Fruit fly (Drosophila melanogaster) Kc167 (cell line): ENCODE measurements around the gene RPA2.

Source experiments
- Myc ChIP-seq: fragments of >200 bp; optimal IDR thresholded peaks from 2 replicates; lab custom pipeline; 2017; ENCODE audit warnings: missing external identifiers
- Sin3A ChIP-seq: fragments of >200 bp; optimal IDR thresholded peaks from 2 replicates; lab custom pipeline; 2018; ENCODE audit warnings: missing external identifiers
- h ChIP-seq: fragments of >200 bp; optimal IDR thresholded peaks from 3 replicates; lab custom pipeline; 2018; ENCODE audit warnings: missing external identifiers
- insv ChIP-seq: fragments of >200 bp; optimal IDR thresholded peaks from 3 replicates; lab custom pipeline; 2018; ENCODE audit warnings: missing external identifiers
- psq ChIP-seq: fragments of >200 bp; optimal IDR thresholded peaks from 2 replicates; lab custom pipeline; 2017; ENCODE audit warnings: missing external identifiers
- ttk ChIP-seq: sonication (Bioruptor generic); optimal IDR thresholded peaks from 2 replicates; lab custom pipeline; 2017; ENCODE audit warnings: missing external identifiers

The RPA2 gene

dm6 chr2L:20925975-20926374 is at the start of gene RPA2:
TSS of gene RPA2 (minus strand) at chr2L:20926147.
- TF ChIP-seq psq (lab: Kevin White, UChicago) (no peak), Myc (lab: Kevin White, UChicago) (no peak), ttk (lab: Kevin White, UChicago) (no peak), h (lab: Kevin White, UChicago) (no peak), Sin3A (lab: Kevin White, UChicago) (no peak), insv (no peak)

- TF ChIP-seq ttk (lab: Kevin White, UChicago) (no peak), Sin3A (lab: Kevin White, UChicago) (no peak)
Observed at dm6 chr2L:20975594-20975993, 49.6 kb upstream of the RPA2 start.

dm6 chr2L:20974037-20974646 is 48.2 kb upstream of the RPA2 start:
- no peak for TF ChIP-seq Myc (lab: Kevin White, UChicago)
- no peak for TF ChIP-seq Sin3A (lab: Kevin White, UChicago)
- TF ChIP-seq h (lab: Kevin White, UChicago): no peak
- no peak for TF ChIP-seq insv
- no peak for TF ChIP-seq ttk (lab: Kevin White, UChicago)
- no peak for TF ChIP-seq psq (lab: Kevin White, UChicago)

DNA sequence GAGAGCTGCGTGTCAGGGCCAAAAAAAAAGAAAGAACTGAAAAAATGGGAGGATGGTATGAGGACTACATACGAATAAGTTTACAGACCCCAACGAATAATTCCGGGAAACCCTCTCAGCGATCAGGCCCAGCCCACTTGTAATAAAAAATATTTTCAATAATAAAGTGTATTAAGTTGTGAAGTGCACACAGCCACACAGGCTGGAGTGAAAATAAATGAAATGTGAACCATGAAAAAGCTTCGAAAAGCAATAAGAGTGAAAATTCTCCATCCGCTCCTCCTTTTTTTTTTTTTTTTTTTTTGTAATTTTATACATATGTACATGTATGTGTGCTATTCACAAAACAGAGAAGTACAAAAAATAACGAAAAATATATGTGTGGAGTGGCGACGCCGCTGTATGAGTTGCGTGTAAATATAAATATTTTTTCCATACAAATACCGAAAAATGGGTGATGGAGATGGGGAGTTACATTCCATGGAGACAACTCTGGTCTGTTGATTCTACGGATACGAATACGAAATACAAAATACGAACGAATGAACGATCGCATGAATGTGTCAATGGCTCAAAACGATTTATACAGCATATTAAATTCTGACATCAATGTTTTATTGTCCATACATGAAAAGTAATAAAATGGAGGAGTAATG is 45.8 kb upstream of the RPA2 start:
- no peak for TF ChIP-seq insv
- no peak for TF ChIP-seq Myc (lab: Kevin White, UChicago)
- no peak for TF ChIP-seq psq (lab: Kevin White, UChicago)
- no peak for TF ChIP-seq ttk (lab: Kevin White, UChicago)
- TF ChIP-seq Sin3A (lab: Kevin White, UChicago): no peak
- TF ChIP-seq h (lab: Kevin White, UChicago): no peak

dm6 chr2L:20970792-20971191 is 44.8 kb upstream of the RPA2 start:
- TF ChIP-seq Sin3A (lab: Kevin White, UChicago) (no peak), h (lab: Kevin White, UChicago) (no peak)

dm6 chr2L:20969674-20970297 is 43.8 kb upstream of the RPA2 start:
- TF ChIP-seq psq (lab: Kevin White, UChicago) (no peak), Myc (lab: Kevin White, UChicago) (no peak), Sin3A (lab: Kevin White, UChicago) (no peak), insv (no peak), h (lab: Kevin White, UChicago) (no peak), ttk (lab: Kevin White, UChicago) (no peak)

DNA sequence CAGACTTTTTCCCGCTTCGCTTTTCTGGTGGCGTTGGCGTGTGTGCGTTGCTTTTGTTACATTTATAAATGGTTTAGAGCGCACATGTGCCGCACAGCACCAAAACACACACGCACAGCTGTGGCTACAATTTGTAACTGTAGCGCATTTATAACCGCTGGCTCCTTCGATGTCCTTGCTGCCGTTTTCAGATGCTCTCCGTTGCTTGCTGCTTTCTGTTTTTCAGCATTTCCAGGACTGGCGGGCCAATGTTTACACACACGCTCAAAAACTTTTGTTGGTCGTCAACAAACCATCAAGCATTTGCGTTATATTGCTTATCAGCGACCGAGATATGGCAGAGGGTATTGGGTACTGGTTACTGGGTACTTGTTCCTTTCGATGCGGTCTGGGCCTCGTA is 42.8 kb upstream of the RPA2 start:
- TF ChIP-seq Myc (lab: Kevin White, UChicago): no peak
- no peak for TF ChIP-seq ttk (lab: Kevin White, UChicago)
- TF ChIP-seq h (lab: Kevin White, UChicago): no peak
- TF ChIP-seq Sin3A (lab: Kevin White, UChicago): no peak
- no peak for TF ChIP-seq insv
- TF ChIP-seq psq (lab: Kevin White, UChicago): no peak

dm6 chr2L:20965001-20965400 is 39.1 kb upstream of the RPA2 start:
- TF ChIP-seq Sin3A (lab: Kevin White, UChicago): no peak

DNA sequence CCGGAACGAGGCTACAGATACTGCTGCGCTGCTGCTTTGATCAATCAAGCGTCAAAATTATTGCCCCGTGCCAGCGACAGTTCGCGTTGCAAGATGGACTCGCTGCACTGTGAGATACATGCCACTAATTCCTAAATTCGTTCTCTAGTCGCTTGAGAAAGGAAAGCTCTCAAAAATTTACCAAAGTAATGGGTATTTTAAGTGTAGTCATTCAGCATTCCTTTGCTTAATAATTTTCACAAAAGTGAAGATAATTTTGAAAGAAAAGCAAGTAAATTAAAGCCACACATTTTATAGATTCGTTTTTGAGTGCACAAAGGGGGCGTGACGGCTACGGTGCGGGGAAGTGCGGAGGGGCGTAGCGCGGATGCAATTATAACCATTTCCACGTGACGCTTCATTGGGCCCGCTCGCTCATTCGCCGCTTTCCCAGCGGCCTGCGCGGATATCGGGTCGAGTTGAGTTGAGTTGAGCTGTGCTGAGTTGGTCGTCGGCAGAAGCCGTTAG is 34.1 kb upstream of the RPA2 start:
- TF ChIP-seq psq (lab: Kevin White, UChicago) (no peak), Sin3A (lab: Kevin White, UChicago) (no peak), h (lab: Kevin White, UChicago) (no peak), insv (no peak), ttk (lab: Kevin White, UChicago) (no peak), Myc (lab: Kevin White, UChicago) (no peak)

dm6 chr2L:20957968-20958367 is 32.0 kb upstream of the RPA2 start:
- no peak for TF ChIP-seq insv
- no peak for TF ChIP-seq Myc (lab: Kevin White, UChicago)
- no peak for TF ChIP-seq h (lab: Kevin White, UChicago)
- no peak for TF ChIP-seq psq (lab: Kevin White, UChicago)
- no peak for TF ChIP-seq ttk (lab: Kevin White, UChicago)
- TF ChIP-seq Sin3A (lab: Kevin White, UChicago): no peak

dm6 chr2L:20957266-20957665 is 31.3 kb upstream of the RPA2 start:
- no peak for TF ChIP-seq insv

dm6 chr2L:20956836-20957235 is 30.9 kb upstream of the RPA2 start:
- no peak for TF ChIP-seq psq (lab: Kevin White, UChicago)
- no peak for TF ChIP-seq Sin3A (lab: Kevin White, UChicago)
- no peak for TF ChIP-seq insv
- TF ChIP-seq ttk (lab: Kevin White, UChicago): no peak
